Fruit fly (Drosophila melanogaster) whole organism, pupa: ENCODE data around the gene RabGGTb.
A peak's percentile ranks its signal among the peaks of the same experiment; 100 is the strongest.

Experiments
- CG10348 ChIP-seq: fragments of 200-800 bp; sonication (Bioruptor generic); IDR thresholded peaks from 2 replicates; pipeline ENCODE4 v1.3.6; 2022; ENCODE audit warnings: missing biosample characterization, missing genetic modification characterization
- CG12605 ChIP-seq: fragments of 200-800 bp; sonication (Bioruptor generic); IDR thresholded peaks from 2 replicates; pipeline ENCODE4 v1.3.6; 2022; ENCODE audit warnings: missing biosample characterization, missing genetic modification characterization
- CG13204 ChIP-seq: fragments of 200-800 bp; sonication (Bioruptor generic); optimal IDR thresholded peaks from 2 replicates; lab custom pipeline; 2018; ENCODE audit warnings: missing biosample characterization, mild to moderate bottlenecking, missing genetic modification characterization, moderate library complexity
- CG14655 ChIP-seq: fragments of 200-800 bp; sonication (Bioruptor generic); optimal IDR thresholded peaks from 3 replicates; lab custom pipeline; 2017; ENCODE audit warnings: mild to moderate bottlenecking, missing biosample characterization, missing genetic modification reagents, missing genetic modification characterization
- CG15710 ChIP-seq: fragments of 200-800 bp; sonication (Bioruptor generic); optimal IDR thresholded peaks from 2 replicates; lab custom pipeline; 2018; ENCODE audit warnings: missing biosample characterization, mild to moderate bottlenecking, missing genetic modification characterization, moderate library complexity
- CG17806 ChIP-seq: fragments of 200-800 bp; sonication (Bioruptor generic); optimal IDR thresholded peaks from 2 replicates; lab custom pipeline; 2018; ENCODE audit warnings: missing biosample characterization, mild to moderate bottlenecking, missing genetic modification characterization, moderate library complexity
- CG32121 ChIP-seq: fragments of 200-800 bp; sonication (Bioruptor generic); IDR thresholded peaks from 2 replicates; pipeline ENCODE4 v1.3.6; 2022; ENCODE audit warnings: missing biosample characterization, missing genetic modification characterization
- CG34367 ChIP-seq: fragments of 200-800 bp; sonication (Bioruptor generic); optimal IDR thresholded peaks from 2 replicates; lab custom pipeline; 2018; ENCODE audit warnings: missing biosample characterization, mild to moderate bottlenecking, missing genetic modification characterization
- CG4496 ChIP-seq: fragments of 200-800 bp; sonication (Bioruptor generic); IDR thresholded peaks from 3 replicates; pipeline ENCODE4 v1.3.6; 2022; ENCODE audit warnings: missing biosample characterization, missing genetic modification characterization
- CG8159 ChIP-seq: fragments of 200-800 bp; sonication (Bioruptor generic); optimal IDR thresholded peaks from 3 replicates; lab custom pipeline; 2018; ENCODE audit warnings: missing biosample characterization, mild to moderate bottlenecking, missing genetic modification characterization, moderate library complexity
- CG8301 ChIP-seq: fragments of 200-800 bp; sonication (Bioruptor generic); optimal IDR thresholded peaks from 2 replicates; lab custom pipeline; 2018; ENCODE audit warnings: missing biosample characterization, mild to moderate bottlenecking, missing genetic modification characterization
- CG9948 ChIP-seq: fragments of 200-800 bp; sonication (Bioruptor generic); optimal IDR thresholded peaks from 2 replicates; lab custom pipeline; 2018; ENCODE audit warnings: missing biosample characterization, mild to moderate bottlenecking, missing genetic modification characterization, moderate library complexity
- D1 ChIP-seq: fragments of 200-800 bp; sonication (Bioruptor generic); optimal IDR thresholded peaks from 2 replicates; lab custom pipeline; 2018; ENCODE audit warnings: missing biosample characterization, mild to moderate bottlenecking, missing genetic modification characterization, moderate library complexity
- EcR ChIP-seq: fragments of 200-800 bp; sonication (Bioruptor generic); optimal IDR thresholded peaks from 3 replicates; lab custom pipeline; 2019; ENCODE audit warnings: missing biosample characterization, missing genetic modification characterization, mild to moderate bottlenecking, moderate library complexity, missing genetic modification reagents
- Ets98B ChIP-seq: fragments of 200-800 bp; sonication (Bioruptor generic); IDR thresholded peaks from 2 replicates; pipeline ENCODE4 v1.3.6; 2022; ENCODE audit warnings: missing biosample characterization, missing genetic modification characterization
- Pif1A ChIP-seq: fragments of 200-800 bp; sonication (Bioruptor generic); optimal IDR thresholded peaks from 3 replicates; lab custom pipeline; 2016; ENCODE audit warnings: missing biosample characterization, missing genetic modification characterization
- Pif1B ChIP-seq: fragments of 200-800 bp; sonication (Bioruptor generic); optimal IDR thresholded peaks from 3 replicates; lab custom pipeline; 2016; ENCODE audit warnings: missing biosample characterization, missing genetic modification characterization
- Snoo ChIP-seq: fragments of 200-800 bp; sonication (Bioruptor generic); optimal IDR thresholded peaks from 3 replicates; lab custom pipeline; 2017; ENCODE audit warnings: missing biosample characterization, mild to moderate bottlenecking, missing genetic modification characterization, inconsistent platforms
- fd96Ca ChIP-seq: fragments of 200-800 bp; sonication (Bioruptor generic); IDR thresholded peaks from 3 replicates; pipeline ENCODE4 v1.3.6; 2022; ENCODE audit warnings: missing biosample characterization, missing genetic modification characterization
- gl ChIP-seq: fragments of 200-800 bp; sonication (Bioruptor generic); optimal IDR thresholded peaks from 2 replicates; lab custom pipeline; 2018; ENCODE audit warnings: missing biosample characterization, mild to moderate bottlenecking, missing genetic modification characterization
- rn ChIP-seq: fragments of 200-800 bp; sonication (Bioruptor generic); IDR thresholded peaks from 2 replicates; pipeline ENCODE4 v1.3.6; 2022; ENCODE audit warnings: missing biosample characterization, missing genetic modification characterization

The RabGGTb gene

DNA sequence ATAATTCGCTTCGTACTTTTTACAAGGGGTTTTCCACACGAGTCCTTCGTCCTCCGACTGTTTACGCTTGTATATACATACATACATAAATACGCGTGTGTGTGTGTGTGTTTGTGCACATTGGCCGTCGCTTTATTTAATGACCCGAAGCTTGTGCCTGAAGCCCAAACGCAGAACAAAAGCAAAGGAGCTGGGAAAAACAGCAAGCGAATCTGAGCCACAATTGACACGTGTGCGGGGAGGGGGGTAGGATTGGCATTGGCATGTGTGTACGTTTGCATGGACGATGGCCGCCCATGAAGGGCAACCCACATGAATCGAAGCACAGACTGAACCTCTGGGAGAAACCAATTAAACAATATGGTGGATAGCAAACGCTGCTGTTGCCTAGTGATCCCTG is 15.4 kb downstream of the RabGGTb start:
- TF ChIP-seq CG17806 (tag; lab: Kevin White, UChicago) = no peak
- no peak for TF ChIP-seq rn (GFP tag; lab: Robert Waterston, UW)
- no peak for TF ChIP-seq gl (tag; lab: Kevin White, UChicago)
- no peak for TF ChIP-seq CG9948
- TF ChIP-seq CG8159 = no peak
- TF ChIP-seq CG34367 (tag; lab: Kevin White, UChicago) = no peak
- no peak for TF ChIP-seq Ets98B
- TF ChIP-seq CG4496 (GFP tag; lab: Robert Waterston, UW) = no peak
- TF ChIP-seq D1 = no peak
- no peak for TF ChIP-seq CG15710 (tag; lab: Kevin White, UChicago)
- no peak for TF ChIP-seq CG14655 (GFP tag; lab: Kevin White, UChicago)
- TF ChIP-seq Snoo (tag; lab: Kevin White, UChicago) = no peak
- no peak for TF ChIP-seq CG32121 (GFP tag; lab: Robert Waterston, UW)
- TF ChIP-seq Pif1B (GFP tag; lab: Kevin White, UChicago) = no peak
- no peak for TF ChIP-seq CG8301

dm6 chr2L:2897024-2897549 is 18.2 kb downstream of the RabGGTb start:
- TF ChIP-seq CG4496 (GFP tag; lab: Robert Waterston, UW) = peak; percentile 90
- peak; percentile 37 for TF ChIP-seq CG15710 (tag; lab: Kevin White, UChicago)
- peak; percentile 56 for TF ChIP-seq CG17806 (tag; lab: Kevin White, UChicago)
- TF ChIP-seq rn (GFP tag; lab: Robert Waterston, UW) = peak; percentile 71
- peak; percentile 79 for TF ChIP-seq Pif1A (GFP tag; lab: Kevin White, UChicago)
- no peak for TF ChIP-seq EcR
- peak; percentile 91 for TF ChIP-seq Ets98B
- TF ChIP-seq Pif1B (GFP tag; lab: Kevin White, UChicago) = peak; percentile 59
- TF ChIP-seq CG34367 (tag; lab: Kevin White, UChicago) = peak; percentile 12
- TF ChIP-seq CG8159 = peak; percentile 54
- TF ChIP-seq CG14655 (GFP tag; lab: Kevin White, UChicago) = peak; percentile 74
- TF ChIP-seq fd96Ca (GFP tag; lab: Robert Waterston, UW) = peak; percentile 85
- peak; percentile 8 for TF ChIP-seq Snoo (tag; lab: Kevin White, UChicago)
- TF ChIP-seq CG10348 (GFP tag; lab: Robert Waterston, UW) = 0 out of 2 replicates have a peak, but pooled peaks have one; percentile 33
- peak; percentile 84 for TF ChIP-seq CG32121 (GFP tag; lab: Robert Waterston, UW)
- peak; percentile 60 for TF ChIP-seq CG9948
- peak; percentile 62 for TF ChIP-seq CG8301
- no peak for TF ChIP-seq gl (tag; lab: Kevin White, UChicago)
- no peak for TF ChIP-seq CG13204
- TF ChIP-seq CG12605 (GFP tag; lab: Robert Waterston, UW) = peak; percentile 70; the same call in 1 of the 2 replicates
- TF ChIP-seq D1 = peak; percentile 37

dm6 chr2L:2897710-2898109 is 18.8 kb downstream of the RabGGTb start:
- TF ChIP-seq CG12605 (GFP tag; lab: Robert Waterston, UW) (no peak), gl (tag; lab: Kevin White, UChicago) (no peak), CG8301 (no peak), Pif1B (GFP tag; lab: Kevin White, UChicago) (no peak)
- TF ChIP-seq, all 21 proteins: peak for 0

DNA sequence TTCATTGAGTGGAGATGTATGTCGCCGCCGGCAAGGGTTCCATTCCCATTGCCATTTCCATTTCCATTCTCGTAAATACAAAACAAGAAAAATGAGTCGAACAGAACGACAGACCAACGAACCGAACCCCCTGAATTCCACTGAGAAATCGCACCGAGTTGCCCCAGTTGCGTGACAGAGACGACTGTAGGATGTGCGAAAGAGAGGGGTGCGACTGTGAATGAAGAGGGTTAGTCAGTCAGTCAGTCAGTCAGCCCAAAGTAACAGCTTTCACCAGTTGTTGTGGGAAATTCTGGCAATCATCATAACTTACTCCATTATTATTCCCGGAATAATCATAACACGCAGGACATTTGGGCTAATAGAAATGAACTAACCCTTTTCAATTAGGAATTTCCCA is 19.3 kb downstream of the RabGGTb start:
- TF ChIP-seq CG4496 (GFP tag; lab: Robert Waterston, UW) = no peak
- no peak for TF ChIP-seq gl (tag; lab: Kevin White, UChicago)
- TF ChIP-seq CG9948 = no peak
- TF ChIP-seq EcR = peak; percentile 13

- TF ChIP-seq EcR = peak; percentile 75
- TF ChIP-seq CG14655 (GFP tag; lab: Kevin White, UChicago) = peak; percentile 4
- no peak for TF ChIP-seq CG13204
- TF ChIP-seq rn (GFP tag; lab: Robert Waterston, UW) = no peak
Measured at dm6 chr2L:2900392-2901028, 21.6 kb downstream of the RabGGTb start.

- TF ChIP-seq Ets98B (no peak), D1 (no peak), CG10348 (GFP tag; lab: Robert Waterston, UW) (no peak), EcR (no peak), CG13204 (no peak), CG15710 (tag; lab: Kevin White, UChicago) (no peak), CG14655 (GFP tag; lab: Kevin White, UChicago) (no peak), CG4496 (GFP tag; lab: Robert Waterston, UW) (no peak), CG32121 (GFP tag; lab: Robert Waterston, UW) (no peak; the same call in 1 of the 2 replicates)
Measured at dm6 chr2L:2901445-2901844, 22.5 kb downstream of the RabGGTb start.

dm6 chr2L:2903649-2904048 is 24.7 kb downstream of the RabGGTb start:
- TF ChIP-seq CG8301 = no peak
- no peak for TF ChIP-seq fd96Ca (GFP tag; lab: Robert Waterston, UW)
